Worm (Caenorhabditis elegans) whole organism, young adult: ENCODE results near the gene phat-6.

Source experiments
- B0035.1 ChIP-seq: sonication (generic microtip); optimal IDR thresholded peaks from 2 replicates; lab custom pipeline; 2016; ENCODE audit warnings: missing genetic modification characterization, mild to moderate bottlenecking, missing compliant biosample characterization, missing genotype, missing genetic modification reagents
- F22D6.2 ChIP-seq: sonication (generic microtip); optimal IDR thresholded peaks from 2 replicates; lab custom pipeline; 2016; ENCODE audit warnings: mild to moderate bottlenecking, missing genetic modification characterization, missing compliant biosample characterization
- F52B5.7 ChIP-seq: sonication (generic microtip); optimal IDR thresholded peaks from 2 replicates; lab custom pipeline; 2016; ENCODE audit warnings: mild to moderate bottlenecking, missing genetic modification characterization, missing compliant biosample characterization
- F55B11.4 ChIP-seq: sonication (generic microtip); optimal IDR thresholded peaks from 2 replicates; lab custom pipeline; 2016; ENCODE audit warnings: missing compliant biosample characterization, missing genetic modification characterization, borderline replicate concordance; ENCODE audit not compliant: insufficient read depth
- K11D2.4 ChIP-seq: fragments of 200-800 bp; sonication (Bioruptor generic); IDR thresholded peaks from 2 replicates; pipeline ENCODE4 v1.3.6; 2022; ENCODE audit warnings: missing genetic modification reagents, missing genetic modification characterization, missing compliant biosample characterization
- K12H6.12 ChIP-seq: fragments of 200-800 bp; sonication (Bioruptor generic); optimal IDR thresholded peaks from 2 replicates; lab custom pipeline; 2018; ENCODE audit warnings: mild to moderate bottlenecking, missing genetic modification characterization, missing compliant biosample characterization
- T26A5.8 ChIP-seq: sonication (generic microtip); optimal IDR thresholded peaks from 2 replicates; lab custom pipeline; 2016; ENCODE audit warnings: missing genetic modification characterization, missing compliant biosample characterization
- akir-1 ChIP-seq: fragments of 200-800 bp; sonication (Bioruptor generic); optimal IDR thresholded peaks from 2 replicates; lab custom pipeline; 2018; ENCODE audit warnings: mild to moderate bottlenecking, missing genetic modification characterization, moderate library complexity, missing compliant biosample characterization
- bed-1 ChIP-seq: fragments of 200-800 bp; sonication (Bioruptor generic); IDR thresholded peaks from 2 replicates; pipeline ENCODE4 v1.3.6; 2022; ENCODE audit warnings: missing genetic modification reagents, missing genetic modification characterization, missing compliant biosample characterization
- cebp-1 ChIP-seq, 2 experiments: fragments of 200-800 bp in 1 of 2; sonication (Bioruptor generic) in 1 of 2; sonication (generic microtip) in 1 of 2; IDR thresholded peaks in 1 of 2; optimal IDR thresholded peaks in 1 of 2; 2 replicates each; pipeline versions ENCODE4 v1.3.6 to Lab custom; 2017 to 2022; ENCODE audit warnings: missing compliant biosample characterization in 2 of 2, missing genetic modification characterization in 2 of 2, mild to moderate bottlenecking in 1 of 2, missing genetic modification reagents in 1 of 2, moderate library complexity in 1 of 2
- ceh-27 ChIP-seq: fragments of 200-800 bp; sonication (Bioruptor generic); optimal IDR thresholded peaks from 2 replicates; lab custom pipeline; 2018; ENCODE audit warnings: mild to moderate bottlenecking, missing genetic modification characterization, moderate library complexity, missing compliant biosample characterization
- ceh-91 ChIP-seq: fragments of 200-800 bp; sonication (Bioruptor generic); IDR thresholded peaks from 2 replicates; pipeline ENCODE4 v1.3.6; 2022; ENCODE audit warnings: missing genetic modification reagents, missing genetic modification characterization, missing compliant biosample characterization
- dox-1 ChIP-seq: fragments of 200-800 bp; sonication (Bioruptor generic); IDR thresholded peaks from 2 replicates; pipeline ENCODE4 v1.3.6; 2022; ENCODE audit warnings: missing genetic modification reagents, missing genetic modification characterization, missing compliant biosample characterization
- dpl-1 ChIP-seq: fragments of 150-350 bp; optimal IDR thresholded peaks from 2 replicates; lab custom pipeline; 2014; ENCODE audit warnings: missing biosample characterization, missing genetic modification reagents, missing genetic modification characterization
- efl-1 ChIP-seq: fragments of 150-350 bp; optimal IDR thresholded peaks from 2 replicates; lab custom pipeline; 2014; ENCODE audit warnings: missing biosample characterization, missing genetic modification reagents, missing genetic modification characterization
- fkh-3 ChIP-seq: sonication (generic microtip); optimal IDR thresholded peaks from 2 replicates; lab custom pipeline; 2016; ENCODE audit warnings: mild to moderate bottlenecking, missing genetic modification characterization, missing compliant biosample characterization
- him-1 ChIP-seq: sonication (generic microtip); optimal IDR thresholded peaks from 2 replicates; lab custom pipeline; 2016; ENCODE audit warnings: missing genotype, missing genetic modification reagents, missing genetic modification characterization, missing compliant biosample characterization
- hlh-12 ChIP-seq: sonication (generic microtip); optimal IDR thresholded peaks from 2 replicates; lab custom pipeline; 2016; ENCODE audit warnings: missing genetic modification characterization, missing compliant biosample characterization
- hlh-26 ChIP-seq: fragments of 200-800 bp; sonication (Bioruptor generic); conservative IDR thresholded peaks from 2 replicates; pipeline ENCODE4 v1.3.6; 2022; ENCODE audit warnings: missing genetic modification reagents, missing genetic modification characterization, missing compliant biosample characterization
- hmg-1.2 ChIP-seq: fragments of 200-800 bp; sonication (Bioruptor generic); IDR thresholded peaks from 2 replicates; pipeline ENCODE4 v1.3.6; 2022; ENCODE audit warnings: missing genetic modification reagents, missing genetic modification characterization, missing compliant biosample characterization
- hsf-1 ChIP-seq: fragments of 200-800 bp; sonication (Bioruptor generic); IDR thresholded peaks from 2 replicates; pipeline ENCODE4 v1.3.6; 2022; ENCODE audit warnings: missing genetic modification reagents, missing genetic modification characterization, missing compliant biosample characterization
- lag-1 ChIP-seq: fragments of 200-800 bp; sonication (Bioruptor generic); IDR thresholded peaks from 2 replicates; pipeline ENCODE4 v1.3.6; 2022; ENCODE audit warnings: missing genetic modification reagents, missing genetic modification characterization, missing compliant biosample characterization
- let-607 ChIP-seq, 2 experiments: fragments of 200-800 bp in 1 of 2; sonication (Bioruptor generic) in 1 of 2; sonication (generic microtip) in 1 of 2; optimal IDR thresholded peaks; 2 replicates each; lab custom pipeline; 2016 to 2018; ENCODE audit warnings: mild to moderate bottlenecking in 2 of 2, missing compliant biosample characterization in 2 of 2, missing genetic modification characterization in 2 of 2, moderate library complexity in 2 of 2, missing genotype in 1 of 2
- lin-40 ChIP-seq: sonication (generic microtip); optimal IDR thresholded peaks from 2 replicates; lab custom pipeline; 2016; ENCODE audit warnings: missing genetic modification characterization, mild to moderate bottlenecking, missing compliant biosample characterization, missing genotype, missing genetic modification reagents
- lin-54 ChIP-seq: fragments of 200-800 bp; sonication (Bioruptor generic); optimal IDR thresholded peaks from 2 replicates; lab custom pipeline; 2018; ENCODE audit warnings: mild to moderate bottlenecking, missing genetic modification characterization, missing compliant biosample characterization
- mel-28 ChIP-seq: sonication (generic microtip); optimal IDR thresholded peaks from 2 replicates; lab custom pipeline; 2016; ENCODE audit warnings: borderline replicate concordance, mild to moderate bottlenecking, missing genetic modification characterization, missing compliant biosample characterization
- nhr-80 ChIP-seq: sonication (generic microtip); optimal IDR thresholded peaks from 2 replicates; lab custom pipeline; 2016; ENCODE audit warnings: missing genetic modification characterization, missing compliant biosample characterization
- pbrm-1 ChIP-seq: fragments of 200-800 bp; sonication (Bioruptor generic); IDR thresholded peaks from 2 replicates; pipeline ENCODE4 v1.3.6; 2022; ENCODE audit warnings: missing genetic modification reagents, missing genetic modification characterization, missing compliant biosample characterization
- rpc-1 ChIP-seq, 2 experiments: fragments of 150-350 bp in 1 of 2; sonication (generic microtip) in 1 of 2; optimal IDR thresholded peaks; 2 replicates each; lab custom pipeline; 2014 to 2018; ENCODE audit warnings: missing biosample characterization in 1 of 2, missing genetic modification characterization in 1 of 2, missing genetic modification reagents in 1 of 2, missing genotype in 1 of 2
- snpc-1.1 ChIP-seq: sonication (generic microtip); optimal IDR thresholded peaks from 2 replicates; lab custom pipeline; 2017; ENCODE audit warnings: missing genetic modification characterization, mild to moderate bottlenecking, missing compliant biosample characterization, antibody characterized with exemption, moderate library complexity, missing genotype, missing genetic modification reagents; ENCODE audit not compliant: insufficient read depth
- snpc-3.4 ChIP-seq: sonication (generic microtip); optimal IDR thresholded peaks from 2 replicates; lab custom pipeline; 2017; ENCODE audit warnings: missing genetic modification characterization, mild to moderate bottlenecking, missing compliant biosample characterization, antibody characterized with exemption, moderate library complexity, missing genotype, missing genetic modification reagents
- snpc-4 ChIP-seq, 5 experiments: fragments of 150-350 bp in 1 of 5; sonication (generic microtip) in 4 of 5; optimal IDR thresholded peaks; 2 replicates each; lab custom pipeline; 2014 to 2018; ENCODE audit warnings: missing genetic modification characterization in 5 of 5, missing biosample characterization in 3 of 5, antibody characterized with exemption in 2 of 5, mild to moderate bottlenecking in 2 of 5, missing compliant biosample characterization in 2 of 5, missing genotype in 2 of 5, moderate library complexity in 2 of 5, missing genetic modification reagents in 1 of 5
- tbp1 ChIP-seq: fragments of 200-800 bp; sonication (Bioruptor generic); optimal IDR thresholded peaks from 2 replicates; lab custom pipeline; 2018; ENCODE audit warnings: mild to moderate bottlenecking, missing genetic modification characterization, missing compliant biosample characterization
- unc-130 ChIP-seq: sonication (generic microtip); optimal IDR thresholded peaks from 2 replicates; lab custom pipeline; 2016; ENCODE audit warnings: missing genetic modification reagents, missing genetic modification characterization, missing compliant biosample characterization
- zfh-2 ChIP-seq: fragments of 200-800 bp; sonication (Bioruptor generic); conservative IDR thresholded peaks from 2 replicates; pipeline ENCODE4 v1.3.6; 2022; ENCODE audit warnings: missing genetic modification reagents, missing genetic modification characterization, missing compliant biosample characterization
- ztf-28 ChIP-seq: fragments of 200-800 bp; sonication (Bioruptor generic); IDR thresholded peaks from 2 replicates; pipeline ENCODE4 v1.3.6; 2022; ENCODE audit warnings: missing genetic modification reagents, missing genetic modification characterization, missing compliant biosample characterization

The phat-6 gene

ce11 chrX:15222789-15223188 is 28.6 kb upstream of the phat-6 start:
- TF ChIP-seq ztf-28 = no peak
- TF ChIP-seq F52B5.7 (tag; lab: Kevin White, UChicago) = no peak
- TF ChIP-seq hmg-1.2 (GFP tag; lab: Robert Waterston, UW) = no peak
- no peak for TF ChIP-seq lag-1
- no peak for TF ChIP-seq hlh-26 (GFP tag; lab: Robert Waterston, UW)
- no peak for TF ChIP-seq him-1 (tag; lab: Kevin White, UChicago)
- peak; percentile 63 for TF ChIP-seq zfh-2 (GFP tag; lab: Robert Waterston, UW)
- no peak for TF ChIP-seq B0035.1
- no peak for TF ChIP-seq F22D6.2 (tag; lab: Kevin White, UChicago)
- no peak for TF ChIP-seq dpl-1
- no peak for TF ChIP-seq T26A5.8 (tag; lab: Kevin White, UChicago)
- TF ChIP-seq F55B11.4 = no peak
- TF ChIP-seq ceh-27 (GFP tag; lab: Kevin White, UChicago) = no peak
- TF ChIP-seq pbrm-1 = 0 out of 2 replicates have a peak, but pooled peaks have one; percentile 37
- TF ChIP-seq K12H6.12 (tag; lab: Kevin White, UChicago) = no peak
- TF ChIP-seq hlh-12 (tag; lab: Kevin White, UChicago) = no peak
- no peak for TF ChIP-seq lin-54 (GFP tag; lab: Kevin White, UChicago)
- no peak for TF ChIP-seq ceh-91
- no peak for TF ChIP-seq snpc-3.4 (tag; lab: Kevin White, UChicago)
- TF ChIP-seq snpc-1.1 (tag; lab: Kevin White, UChicago) = no peak
- TF ChIP-seq snpc-4 (GFP tag; optimal IDR thresholded peaks at IDR 0.05; lab: Kevin White, UChicago) = no peak
- peak in 3 of 4 experiments; percentile 54 to 83 (median 74) for TF ChIP-seq snpc-4 (tag; optimal IDR thresholded peaks at IDR 0.05; lab: Kevin White, UChicago)
- no peak for TF ChIP-seq K11D2.4 (GFP tag; lab: Robert Waterston, UW)
- no peak for TF ChIP-seq efl-1 (GFP tag; lab: Kevin White, UChicago)
- TF ChIP-seq, all 124 proteins: peak for 3

- no peak for TF ChIP-seq akir-1 (GFP tag; lab: Kevin White, UChicago)
- TF ChIP-seq cebp-1 (GFP tag; IDR thresholded peaks at IDR 0.05; lab: Robert Waterston, UW) = no peak
- TF ChIP-seq cebp-1 (tag; optimal IDR thresholded peaks at IDR 0.05; lab: Kevin White, UChicago) = peak; percentile 26
- peak; percentile 36; the same call in 1 of the 2 replicates for TF ChIP-seq zfh-2 (GFP tag; lab: Robert Waterston, UW)
- TF ChIP-seq dox-1 (GFP tag; lab: Robert Waterston, UW) = 0 out of 2 replicates have a peak, but pooled peaks have one; percentile 35
- TF ChIP-seq hmg-1.2 (GFP tag; lab: Robert Waterston, UW) = peak; percentile 54; the same call in 1 of the 2 replicates
- peak; percentile 12 for TF ChIP-seq lin-40
- peak; percentile 22 for TF ChIP-seq ceh-27 (GFP tag; lab: Kevin White, UChicago)
- peak in 1 of 2 experiments; percentile 6 for TF ChIP-seq let-607 (tag; optimal IDR thresholded peaks at IDR 0.05; lab: Kevin White, UChicago)
- no peak for TF ChIP-seq K12H6.12 (tag; lab: Kevin White, UChicago)
- no peak for TF ChIP-seq mel-28 (tag; lab: Kevin White, UChicago)
- TF ChIP-seq nhr-80 (tag; lab: Kevin White, UChicago) = peak; percentile 77
- peak; percentile 25 for TF ChIP-seq tbp1
- TF ChIP-seq hsf-1 = no peak
These were observed 27.8 kb upstream of the phat-6 start for ce11 chrX:15221865-15222551.

- TF ChIP-seq fkh-3 (tag; lab: Kevin White, UChicago) = no peak
- no peak for TF ChIP-seq rpc-1 (optimal IDR thresholded peaks at IDR 0.05; lab: Kevin White, UChicago)
- TF ChIP-seq rpc-1 (tag; optimal IDR thresholded peaks at IDR 0.05; lab: Kevin White, UChicago) = no peak
- TF ChIP-seq bed-1 = 0 out of 2 replicates have a peak, but pooled peaks have one; percentile 45
- TF ChIP-seq unc-130 = no peak
- no peak for TF ChIP-seq snpc-4 (GFP tag; optimal IDR thresholded peaks at IDR 0.05; lab: Kevin White, UChicago)
- TF ChIP-seq snpc-4 (tag; optimal IDR thresholded peaks at IDR 0.05; lab: Kevin White, UChicago) = peak in 2 of 4 experiments; percentile 45 to 73
These were observed 26.9 kb upstream of the phat-6 start for ce11 chrX:15221107-15221506.
